Fruit fly (Drosophila melanogaster): Measurements from ENCODE around the gene CG5555.

The CG5555 gene

dm6 chr3R:19180263-19180893 lies at the start of gene CG5555, which contains the start of gene myd (continued):
- TF ChIP-seq CG11504 (tag; optimal IDR thresholded peaks at IDR 0.05) (no peak), CG16779 (GFP tag; IDR thresholded peaks at IDR 0.05) (no peak), nerfin-2 (GFP tag; IDR thresholded peaks at IDR 0.05; ENCODE audit: partially characterized antibody) (peak; percentile 76), CG4707 (GFP tag; optimal IDR thresholded peaks at IDR 0.05) (no peak), Myb (GFP tag; optimal IDR thresholded peaks at IDR 0.05) (peak; percentile 90), z (GFP tag; IDR thresholded peaks at IDR 0.05) (no peak), CHES-1-like (GFP tag; optimal IDR thresholded peaks at IDR 0.05) (no peak), CG9817 (tag; optimal IDR thresholded peaks at IDR 0.05) (peak; percentile 0), gt (GFP tag; IDR thresholded peaks at IDR 0.05) (no peak), CrebB (tag; optimal IDR thresholded peaks at IDR 0.05) (peak; percentile 32), stwl (tag; optimal IDR thresholded peaks at IDR 0.05) (peak; percentile 92), CG34224 (GFP tag; IDR thresholded peaks at IDR 0.05; ENCODE audit: partially characterized antibody) (peak; percentile 82), abd-A (tag; optimal IDR thresholded peaks at IDR 0.05) (peak; percentile 47), CG9437 (GFP tag; optimal IDR thresholded peaks at IDR 0.05) (no peak), NFAT (GFP tag; IDR thresholded peaks at IDR 0.05) (0 out of 2 replicates have a peak, but pooled peaks have one; percentile 48), lab (GFP tag; optimal IDR thresholded peaks at IDR 0.05) (peak; percentile 13), ac (GFP tag; optimal IDR thresholded peaks at IDR 0.05) (no peak), gem (tag; optimal IDR thresholded peaks at IDR 0.05) (peak; percentile 45), CG12104 (GFP tag; optimal IDR thresholded peaks at IDR 0.05) (no peak), tup (GFP tag; optimal IDR thresholded peaks at IDR 0.05) (no peak), grau (tag; optimal IDR thresholded peaks at IDR 0.05) (peak; percentile 66), CG8765 (GFP tag; IDR thresholded peaks at IDR 0.05) (no peak), eve (GFP tag; optimal IDR thresholded peaks at IDR 0.05) (peak in 1 of 2 experiments; percentile 85), slbo (GFP tag; IDR thresholded peaks at IDR 0.05) (peak; percentile 51; the same call in 1 of the 2 replicates), Bteb2 (GFP tag; optimal IDR thresholded peaks at IDR 0.05) (peak; percentile 35), CG7928 (GFP tag; optimal IDR thresholded peaks at IDR 0.05) (peak; percentile 7), fu2 (GFP tag; optimal IDR thresholded peaks at IDR 0.05) (peak; percentile 26), Ada2b (GFP tag; IDR thresholded peaks at IDR 0.05) (no peak), Abd-B (GFP tag; optimal IDR thresholded peaks at IDR 0.05) (no peak), so (GFP tag; IDR thresholded peaks at IDR 0.05) (0 out of 3 replicates have a peak, but pooled peaks have one; percentile 13), C15 (GFP tag; IDR thresholded peaks at IDR 0.05) (no peak), CG10565 (GFP tag; optimal IDR thresholded peaks at IDR 0.05) (no peak), CG1024 (GFP tag; IDR thresholded peaks at IDR 0.05) (no peak)

- TF ChIP-seq CG6254 (GFP tag; optimal IDR thresholded peaks at IDR 0.05) (no peak), YL-1 (GFP tag; optimal IDR thresholded peaks at IDR 0.05) (peak; percentile 27), CG7928 (GFP tag; optimal IDR thresholded peaks at IDR 0.05) (peak; percentile 90), z (GFP tag; IDR thresholded peaks at IDR 0.05) (0 out of 3 replicates have a peak, but pooled peaks have one; percentile 23), CG2116 (GFP tag; optimal IDR thresholded peaks at IDR 0.05) (peak; percentile 54), trem (tag; optimal IDR thresholded peaks at IDR 0.05) (peak; percentile 41), zfh2 (GFP tag; optimal IDR thresholded peaks at IDR 0.05) (no peak), E2f2 (GFP tag; IDR thresholded peaks at IDR 0.05) (peak; percentile 94), vnd (GFP tag; IDR thresholded peaks at IDR 0.05; ENCODE audit: partially characterized antibody) (0 out of 3 replicates have a peak, but pooled peaks have one; percentile 27), esg (GFP tag; conservative IDR thresholded peaks at IDR 0.05) (no peak), CG15514 (GFP tag; optimal IDR thresholded peaks at IDR 0.05) (peak; percentile 76), CG9797 (GFP tag; optimal IDR thresholded peaks at IDR 0.05) (peak; percentile 64), CG6272 (GFP tag; IDR thresholded peaks at IDR 0.05) (no peak), Scr (GFP tag; IDR thresholded peaks at IDR 0.05; ENCODE audit: partially characterized antibody) (peak; percentile 17; the same call in 1 of the 2 replicates), Opbp (GFP tag; IDR thresholded peaks at IDR 0.05; ENCODE audit: partially characterized antibody) (peak; percentile 47; the same call in 1 of the 3 replicates), MBD-R2 (GFP tag; IDR thresholded peaks at IDR 0.05) (peak; percentile 51; the same call in 1 of the 2 replicates), gfzf (GFP tag; optimal IDR thresholded peaks at IDR 0.05) (peak; percentile 81), Med (GFP tag) (peak; percentile 40), Nf-YA (GFP tag; IDR thresholded peaks at IDR 0.05) (no peak)
Measured at dm6 chr3R:19229245-19229644, 48.9 kb upstream of the CG5555 start, which contains the start of the genes CG5250 and Polr2M. Gene CG5250 (minus strand): TSS chr3R:19229276. Gene Polr2M (plus strand): TSS chr3R:19229463.
